Fruit fly (Drosophila melanogaster) whole organism, embryonic: ENCODE data around the gene wls.

ENCODE experiments used
- Abd-B ChIP-seq: fragments of 200-800 bp; sonication (Bioruptor generic); optimal IDR thresholded peaks from 2 replicates; lab custom pipeline; 2018; ENCODE audit warnings: missing biosample characterization, mild to moderate bottlenecking, missing genetic modification characterization, moderate library complexity
- Aef1 ChIP-seq: fragments of 200-800 bp; sonication (Bioruptor generic); IDR thresholded peaks from 3 replicates; pipeline ENCODE4 v1.3.6; 2022; ENCODE audit warnings: missing biosample characterization, missing genetic modification characterization
- Atf6 ChIP-seq: fragments of 200-800 bp; sonication (Bioruptor generic); IDR thresholded peaks from 2 replicates; pipeline ENCODE4 v1.3.6; 2022; ENCODE audit warnings: missing biosample characterization, missing genetic modification characterization
- CG10565 ChIP-seq: fragments of 200-800 bp; sonication (Bioruptor generic); optimal IDR thresholded peaks from 3 replicates; lab custom pipeline; 2016; ENCODE audit warnings: missing biosample characterization, mild to moderate bottlenecking, missing genetic modification characterization
- CG11085 ChIP-seq: fragments of 200-800 bp; sonication (Bioruptor generic); IDR thresholded peaks from 2 replicates; pipeline ENCODE4 v1.3.6; 2022; ENCODE audit warnings: missing biosample characterization, missing genetic modification characterization
- CG11723 ChIP-seq: fragments of 200-800 bp; sonication (Bioruptor generic); optimal IDR thresholded peaks from 2 replicates; lab custom pipeline; 2017; ENCODE audit warnings: missing biosample characterization, mild to moderate bottlenecking, missing genetic modification characterization
- CG12391 ChIP-seq: fragments of 200-800 bp; sonication (Bioruptor generic); optimal IDR thresholded peaks from 3 replicates; lab custom pipeline; 2018; ENCODE audit warnings: missing biosample characterization, mild to moderate bottlenecking, missing genetic modification characterization, moderate library complexity
- CG13775 ChIP-seq: fragments of 200-800 bp; sonication (Bioruptor generic); optimal IDR thresholded peaks from 3 replicates; lab custom pipeline; 2017; ENCODE audit warnings: missing biosample characterization, mild to moderate bottlenecking, missing genetic modification characterization
- CG14050 ChIP-seq: fragments of 200-800 bp; sonication (Bioruptor generic); IDR thresholded peaks from 3 replicates; pipeline ENCODE4 v1.3.6; 2022; ENCODE audit warnings: missing biosample characterization, missing genetic modification characterization
- CG1529 ChIP-seq: fragments of 200-800 bp; sonication (Bioruptor generic); optimal IDR thresholded peaks from 3 replicates; lab custom pipeline; 2018; ENCODE audit warnings: missing biosample characterization, missing genetic modification characterization
- CG17385 ChIP-seq: fragments of 200-800 bp; sonication (Bioruptor generic); optimal IDR thresholded peaks from 3 replicates; lab custom pipeline; 2018; ENCODE audit warnings: missing biosample characterization, mild to moderate bottlenecking, missing genetic modification characterization
- CG1792 ChIP-seq: fragments of 200-800 bp; sonication (Bioruptor generic); optimal IDR thresholded peaks from 2 replicates; lab custom pipeline; 2016; ENCODE audit warnings: missing biosample characterization, missing genetic modification characterization
- CG18262 ChIP-seq: fragments of 200-800 bp; optimal IDR thresholded peaks from 3 replicates; lab custom pipeline; 2019; ENCODE audit warnings: missing biosample characterization, mild to moderate bottlenecking, missing genetic modification characterization, moderate library complexity
- CG32532 ChIP-seq: fragments of 200-800 bp; sonication (Bioruptor generic); IDR thresholded peaks from 2 replicates; pipeline ENCODE4 v1.3.6; 2022; ENCODE audit warnings: missing biosample characterization, missing genetic modification characterization
- CG33557 ChIP-seq: fragments of 200-800 bp; sonication (Bioruptor generic); optimal IDR thresholded peaks from 2 replicates; lab custom pipeline; 2019; ENCODE audit warnings: missing biosample characterization, mild to moderate bottlenecking, missing genetic modification characterization, moderate library complexity
- CG4404 ChIP-seq: fragments of 200-800 bp; sonication (Bioruptor generic); IDR thresholded peaks from 2 replicates; pipeline ENCODE4 v1.3.6; 2022; ENCODE audit warnings: missing biosample characterization, missing genetic modification characterization
- CG6254 ChIP-seq: fragments of 200-800 bp; sonication (Bioruptor generic); optimal IDR thresholded peaks from 3 replicates; lab custom pipeline; 2017; ENCODE audit warnings: mild to moderate bottlenecking, missing biosample characterization, missing genetic modification reagents, missing genetic modification characterization
- CG7987 ChIP-seq: fragments of 200-800 bp; sonication (Bioruptor generic); optimal IDR thresholded peaks from 2 replicates; lab custom pipeline; 2018; ENCODE audit warnings: missing biosample characterization, mild to moderate bottlenecking, missing genetic modification characterization, moderate library complexity
- CG9797 ChIP-seq: fragments of 200-800 bp; sonication (Bioruptor generic); optimal IDR thresholded peaks from 3 replicates; lab custom pipeline; 2018; ENCODE audit warnings: missing biosample characterization, mild to moderate bottlenecking, missing genetic modification characterization
- CHES-1-like ChIP-seq: fragments of 200-800 bp; sonication (Bioruptor generic); optimal IDR thresholded peaks from 2 replicates; lab custom pipeline; 2016; ENCODE audit warnings: missing biosample characterization, missing genetic modification characterization
- D19B ChIP-seq: fragments of 200-800 bp; sonication (Bioruptor generic); optimal IDR thresholded peaks from 2 replicates; lab custom pipeline; 2017; ENCODE audit warnings: missing biosample characterization, mild to moderate bottlenecking, missing genetic modification characterization
- Doc2 ChIP-seq: fragments of 200-800 bp; sonication (Bioruptor generic); IDR thresholded peaks from 2 replicates; pipeline ENCODE4 v1.3.6; 2022; ENCODE audit warnings: missing biosample characterization, missing genetic modification characterization
- E2f2 ChIP-seq: fragments of 200-800 bp; sonication (Bioruptor generic); IDR thresholded peaks from 2 replicates; pipeline ENCODE4 v1.3.6; 2022; ENCODE audit warnings: missing biosample characterization, missing genetic modification characterization
- H15 ChIP-seq: fragments of 200-800 bp; sonication (Bioruptor generic); IDR thresholded peaks from 3 replicates; pipeline ENCODE4 v1.3.6; 2022; ENCODE audit warnings: missing biosample characterization, missing genetic modification characterization
- Hr39 ChIP-seq: fragments of >200 bp; optimal IDR thresholded peaks from 2 replicates; lab custom pipeline; 2017
- MTF-1 ChIP-seq: fragments of 200-800 bp; sonication (Bioruptor generic); optimal IDR thresholded peaks from 2 replicates; lab custom pipeline; 2018; ENCODE audit warnings: missing biosample characterization, mild to moderate bottlenecking, missing genetic modification characterization, borderline replicate concordance
- Max ChIP-seq: fragments of 200-800 bp; sonication (Bioruptor generic); optimal IDR thresholded peaks from 2 replicates; lab custom pipeline; 2016; ENCODE audit warnings: missing biosample characterization, mild to moderate bottlenecking, missing genetic modification characterization
- Mrtf ChIP-seq: fragments of 200-800 bp; sonication (Bioruptor generic); IDR thresholded peaks from 3 replicates; pipeline ENCODE4 v1.3.6; 2022; ENCODE audit warnings: missing biosample characterization, missing genetic modification characterization
- Myb ChIP-seq: fragments of 200-800 bp; sonication (Bioruptor generic); optimal IDR thresholded peaks from 2 replicates; lab custom pipeline; 2016; ENCODE audit warnings: missing biosample characterization, missing genetic modification characterization
- NfI ChIP-seq: fragments of 200-800 bp; sonication (Bioruptor generic); optimal IDR thresholded peaks from 3 replicates; lab custom pipeline; 2018; ENCODE audit warnings: missing biosample characterization, mild to moderate bottlenecking, missing genetic modification characterization, moderate library complexity
- Oli ChIP-seq: fragments of 200-800 bp; sonication (Bioruptor generic); optimal IDR thresholded peaks from 2 replicates; lab custom pipeline; 2018; ENCODE audit warnings: missing biosample characterization, mild to moderate bottlenecking, missing genetic modification characterization, moderate library complexity
- Rfx ChIP-seq: fragments of 200-800 bp; sonication (Bioruptor generic); IDR thresholded peaks from 2 replicates; pipeline ENCODE4 v1.3.6; 2022; ENCODE audit warnings: missing biosample characterization, missing genetic modification characterization
- Trl ChIP-seq, 3 experiments: fragments of >200 bp in 2 of 3; fragments of 200-800 bp in 1 of 3; sonication (Bioruptor generic) in 1 of 3; optimal IDR thresholded peaks; 2 replicates in 1 of 3; 3 replicates in 2 of 3; lab custom pipeline; 2016 to 2017; ENCODE audit warnings: missing biosample characterization in 1 of 3, missing genetic modification characterization in 1 of 3
- Xbp1 ChIP-seq: fragments of 200-800 bp; sonication (Bioruptor generic); optimal IDR thresholded peaks from 3 replicates; lab custom pipeline; 2016; ENCODE audit warnings: missing biosample characterization, mild to moderate bottlenecking, missing genetic modification characterization
- ci ChIP-seq: fragments of 200-800 bp; sonication (Bioruptor generic); IDR thresholded peaks from 3 replicates; pipeline ENCODE4 v1.3.6; 2022; ENCODE audit warnings: missing biosample characterization, missing genetic modification characterization
- dpn ChIP-seq, 2 experiments: fragments of 200-800 bp; sonication (Bioruptor generic); optimal IDR thresholded peaks; 3 replicates each; lab custom pipeline; 2016; ENCODE audit warnings: missing biosample characterization in 2 of 2, missing genetic modification characterization in 2 of 2
- h ChIP-seq: fragments of >200 bp; optimal IDR thresholded peaks from 2 replicates; lab custom pipeline; 2017
- klu ChIP-seq: fragments of 200-800 bp; sonication (Bioruptor generic); IDR thresholded peaks from 2 replicates; pipeline ENCODE4 v1.3.6; 2022; ENCODE audit warnings: missing biosample characterization, missing genetic modification characterization
- oc ChIP-seq: fragments of 200-800 bp; sonication (Bioruptor generic); optimal IDR thresholded peaks from 2 replicates; lab custom pipeline; 2018; ENCODE audit warnings: missing biosample characterization, mild to moderate bottlenecking, missing genetic modification characterization, moderate library complexity
- org-1 ChIP-seq: fragments of 200-800 bp; sonication (Bioruptor generic); optimal IDR thresholded peaks from 2 replicates; lab custom pipeline; 2017; ENCODE audit warnings: missing biosample characterization, missing genetic modification characterization
- pan ChIP-seq, 4 experiments: fragments of >200 bp in 3 of 4; fragments of 200-800 bp in 1 of 4; sonication (Bioruptor generic) in 1 of 4; optimal IDR thresholded peaks in 3 of 4; IDR thresholded peaks in 1 of 4; 2 replicates each; pipeline versions ENCODE4 v1.3.6 to Lab custom; 2017 to 2022; ENCODE audit warnings: missing biosample characterization in 2 of 4, missing genetic modification characterization in 2 of 4, mixed read lengths in 1 of 4
- peb ChIP-seq: fragments of 200-800 bp; sonication (Bioruptor generic); IDR thresholded peaks from 2 replicates; pipeline ENCODE4 v1.3.6; 2022; ENCODE audit warnings: missing biosample characterization, missing genetic modification characterization
- pnt ChIP-seq: fragments of 200-800 bp; sonication (Bioruptor generic); optimal IDR thresholded peaks from 3 replicates; lab custom pipeline; 2016; ENCODE audit warnings: missing biosample characterization, missing genetic modification characterization
- rib ChIP-seq: fragments of 200-800 bp; sonication (Bioruptor generic); IDR thresholded peaks from 2 replicates; pipeline ENCODE4 v1.3.6; 2022; ENCODE audit warnings: missing biosample characterization, missing genetic modification characterization
- row ChIP-seq: fragments of 200-800 bp; sonication (Bioruptor generic); IDR thresholded peaks from 3 replicates; pipeline ENCODE4 v1.3.6; 2022; ENCODE audit warnings: missing biosample characterization, missing genetic modification characterization
- schlank ChIP-seq: fragments of 200-800 bp; sonication (Bioruptor generic); optimal IDR thresholded peaks from 2 replicates; lab custom pipeline; 2018; ENCODE audit warnings: missing biosample characterization, mild to moderate bottlenecking, missing genetic modification characterization
- slou ChIP-seq: fragments of 200-800 bp; sonication (Bioruptor generic); optimal IDR thresholded peaks from 3 replicates; lab custom pipeline; 2016; ENCODE audit warnings: missing biosample characterization, missing genetic modification characterization
- sqz ChIP-seq: fragments of 200-800 bp; sonication (Bioruptor generic); optimal IDR thresholded peaks from 3 replicates; lab custom pipeline; 2018; ENCODE audit warnings: missing biosample characterization, mild to moderate bottlenecking, missing genetic modification characterization
- tap ChIP-seq: fragments of 200-800 bp; optimal IDR thresholded peaks from 3 replicates; lab custom pipeline; 2019; ENCODE audit warnings: missing biosample characterization, mild to moderate bottlenecking, missing genetic modification characterization, moderate library complexity
- zf30C ChIP-seq: fragments of 200-800 bp; sonication (Bioruptor generic); optimal IDR thresholded peaks from 3 replicates; lab custom pipeline; 2018; ENCODE audit warnings: missing biosample characterization, mild to moderate bottlenecking, missing genetic modification characterization

The wls gene

dm6 chr3L:11164899-11165298 lies 4.5 kb downstream of the wls start, which contains the start of gene Alg10 (continued):
- TF ChIP-seq E2f2 (peak; percentile 30; the same call in 1 of the 2 replicates), CG9797 (GFP tag; lab: Kevin White, UChicago) (peak; percentile 52), CG6254 (GFP tag; lab: Kevin White, UChicago) (no peak), Atf6 (GFP tag; lab: Robert Waterston, UW) (no peak), Myb (peak; percentile 34), tap (tag; lab: Kevin White, UChicago) (no peak)

dm6 chr3L:11155380-11155779 lies 14.0 kb downstream of the wls start:
- TF ChIP-seq CG11723 (GFP tag; lab: Kevin White, UChicago), result no peak
- TF ChIP-seq D19B, result no peak
- TF ChIP-seq pnt, result no peak
- TF ChIP-seq CG14050 (GFP tag; lab: Robert Waterston, UW), result 0 out of 3 replicates have a peak, but pooled peaks have one; percentile 28
- TF ChIP-seq Trl (optimal IDR thresholded peaks at IDR 0.05; lab: Kevin White, UChicago), result no peak
- TF ChIP-seq Trl (GFP tag; optimal IDR thresholded peaks at IDR 0.05; lab: Kevin White, UChicago), result no peak
- no peak for TF ChIP-seq oc
- TF ChIP-seq Doc2 (GFP tag; lab: Robert Waterston, UW), result no peak
- no peak for TF ChIP-seq rib (GFP tag; lab: Robert Waterston, UW)
- TF ChIP-seq row (GFP tag; lab: Robert Waterston, UW), result peak; percentile 36; the same call in 2 of the 3 replicates
- TF ChIP-seq klu (GFP tag; lab: Robert Waterston, UW), result 0 out of 2 replicates have a peak, but pooled peaks have one; percentile 13
- no peak for TF ChIP-seq CG1529 (GFP tag; lab: Kevin White, UChicago)
- peak; percentile 39 for TF ChIP-seq Rfx
- TF ChIP-seq MTF-1, result no peak
- peak in 1 of 2 experiments; percentile 6 for TF ChIP-seq dpn (GFP tag; optimal IDR thresholded peaks at IDR 0.05; lab: Kevin White, UChicago)
- TF ChIP-seq peb (GFP tag; lab: Robert Waterston, UW), result no peak
- TF ChIP-seq org-1 (GFP tag; lab: Kevin White, UChicago), result no peak
- TF ChIP-seq schlank (tag; lab: Kevin White, UChicago), result no peak
- TF ChIP-seq Abd-B, result no peak
- no peak for TF ChIP-seq Oli (tag; lab: Kevin White, UChicago)
- 0 out of 3 replicates have a peak, but pooled peaks have one; percentile 21 for TF ChIP-seq ci (GFP tag; lab: Robert Waterston, UW)
- TF ChIP-seq Mrtf (GFP tag; lab: Robert Waterston, UW), result no peak
- TF ChIP-seq slou, result no peak
- TF ChIP-seq CG11085 (GFP tag; lab: Robert Waterston, UW), result no peak
- no peak for TF ChIP-seq CG10565
- TF ChIP-seq sqz (GFP tag; lab: Kevin White, UChicago), result no peak
- TF ChIP-seq CHES-1-like (GFP tag; lab: Kevin White, UChicago), result no peak
- TF ChIP-seq CG1792 (GFP tag; lab: Kevin White, UChicago), result no peak
- TF ChIP-seq NfI (GFP tag; lab: Kevin White, UChicago), result no peak
- TF ChIP-seq CG12391 (tag; lab: Kevin White, UChicago), result peak; percentile 15
- no peak for TF ChIP-seq Max (GFP tag; lab: Kevin White, UChicago)
- no peak for TF ChIP-seq CG33557 (GFP tag; lab: Kevin White, UChicago)
- TF ChIP-seq CG7987 (GFP tag; lab: Kevin White, UChicago), result no peak
- no peak for TF ChIP-seq H15 (GFP tag; lab: Robert Waterston, UW)
- TF ChIP-seq Hr39 (lab: Kevin White, UChicago), result no peak
- TF ChIP-seq Aef1 (GFP tag; lab: Robert Waterston, UW), result no peak
- TF ChIP-seq pan (optimal IDR thresholded peaks at IDR 0.05; lab: Kevin White, UChicago), result no peak
- peak in 1 of 2 experiments; percentile 64 for TF ChIP-seq pan (GFP tag; optimal IDR thresholded peaks at IDR 0.05 in 1 of 2, IDR thresholded peaks at IDR 0.05 in 1 of 2)
- no peak for TF ChIP-seq h (lab: Kevin White, UChicago)
- no peak for TF ChIP-seq CG4404
- TF ChIP-seq CG17385 (GFP tag; lab: Kevin White, UChicago), result no peak
- TF ChIP-seq zf30C (GFP tag; lab: Kevin White, UChicago), result no peak
- TF ChIP-seq Xbp1 (GFP tag; lab: Kevin White, UChicago), result peak; percentile 24
- no peak for TF ChIP-seq CG18262 (tag; lab: Kevin White, UChicago)
- peak; percentile 25; the same call in 1 of the 2 replicates for TF ChIP-seq CG32532 (GFP tag; lab: Robert Waterston, UW)
- TF ChIP-seq CG13775 (GFP tag; lab: Kevin White, UChicago), result no peak
